Fruit fly (Drosophila melanogaster) whole organism, pupa: ENCODE data around the gene Obp99d.
A peak's percentile ranks its signal among the peaks of the same experiment; 100 is the strongest.

Experiments
- CG12605 ChIP-seq: fragments of 200-800 bp; sonication (Bioruptor generic); IDR thresholded peaks from 2 replicates; pipeline ENCODE4 v1.3.6; 2022; ENCODE audit warnings: missing biosample characterization, missing genetic modification characterization
- CG32121 ChIP-seq: fragments of 200-800 bp; sonication (Bioruptor generic); IDR thresholded peaks from 2 replicates; pipeline ENCODE4 v1.3.6; 2022; ENCODE audit warnings: missing biosample characterization, missing genetic modification characterization
- CG8159 ChIP-seq: fragments of 200-800 bp; sonication (Bioruptor generic); optimal IDR thresholded peaks from 3 replicates; lab custom pipeline; 2018; ENCODE audit warnings: missing biosample characterization, mild to moderate bottlenecking, missing genetic modification characterization, moderate library complexity
- Pif1B ChIP-seq: fragments of 200-800 bp; sonication (Bioruptor generic); optimal IDR thresholded peaks from 3 replicates; lab custom pipeline; 2016; ENCODE audit warnings: missing biosample characterization, missing genetic modification characterization
- Snoo ChIP-seq: fragments of 200-800 bp; sonication (Bioruptor generic); optimal IDR thresholded peaks from 3 replicates; lab custom pipeline; 2017; ENCODE audit warnings: missing biosample characterization, mild to moderate bottlenecking, missing genetic modification characterization, inconsistent platforms

- no peak for TF ChIP-seq Pif1B (GFP tag; lab: Kevin White, UChicago)
- TF ChIP-seq Snoo = no peak
- TF ChIP-seq CG8159 (tag; lab: Kevin White, UChicago) = no peak
- TF ChIP-seq CG12605 (GFP tag; lab: Robert Waterston, UW) = peak; percentile 40; the same call in 1 of the 2 replicates
- TF ChIP-seq CG32121 (GFP tag; lab: Robert Waterston, UW) = peak; percentile 87
These were observed 40.9 kb downstream of the Obp99d start for dm6 chr3R:29755248-29755647.
